Worm (Caenorhabditis elegans) whole organism, L2 larva: Measurements from ENCODE around the gene lin-66.

Experiments used
- C34F6.9 ChIP-seq: fragments of 150-350 bp; optimal IDR thresholded peaks from 2 replicates; lab custom pipeline; 2014; ENCODE audit warnings: missing biosample characterization, missing genetic modification characterization
- Y55F3AM.14 ChIP-seq: fragments of 200-800 bp; sonication (Bioruptor generic); optimal IDR thresholded peaks from 2 replicates; lab custom pipeline; 2018; ENCODE audit warnings: mild to moderate bottlenecking, missing genetic modification characterization, missing compliant biosample characterization
- alr-1 ChIP-seq: fragments of 150-350 bp; optimal IDR thresholded peaks from 2 replicates; lab custom pipeline; 2014; ENCODE audit warnings: missing biosample characterization, missing genetic modification characterization
- aly-2 ChIP-seq: fragments of 150-350 bp; optimal IDR thresholded peaks from 2 replicates; lab custom pipeline; 2014; ENCODE audit warnings: missing biosample characterization, missing genetic modification characterization
- ama-1 ChIP-seq: fragments of 150-350 bp; optimal IDR thresholded peaks from 2 replicates; lab custom pipeline; 2018; ENCODE audit warnings: inconsistent platforms
- blmp-1 ChIP-seq: sonication (generic microtip); optimal IDR thresholded peaks from 2 replicates; lab custom pipeline; 2017; ENCODE audit warnings: missing genetic modification characterization, mild to moderate bottlenecking, missing compliant biosample characterization, antibody characterized with exemption, moderate library complexity; ENCODE audit not compliant: insufficient read depth
- ceh-16 ChIP-seq: fragments of 150-350 bp; optimal IDR thresholded peaks from 2 replicates; lab custom pipeline; 2014; ENCODE audit warnings: missing biosample characterization, missing genetic modification characterization
- crh-2 ChIP-seq: sonication (generic microtip); optimal IDR thresholded peaks from 2 replicates; lab custom pipeline; 2017; ENCODE audit warnings: missing biosample characterization, missing genetic modification characterization
- dmd-4 ChIP-seq: sonication (generic microtip); optimal IDR thresholded peaks from 2 replicates; lab custom pipeline; 2017; ENCODE audit warnings: missing biosample characterization, missing genetic modification characterization
- egl-27 ChIP-seq: sonication (generic microtip); optimal IDR thresholded peaks from 3 replicates; lab custom pipeline; 2017; ENCODE audit warnings: missing biosample characterization, missing genetic modification reagents, missing genetic modification characterization
- elt-3 ChIP-seq: sonication (generic microtip); optimal IDR thresholded peaks from 2 replicates; lab custom pipeline; 2017; ENCODE audit warnings: missing biosample characterization, missing genetic modification characterization
- fos-1 ChIP-seq: fragments of 150-350 bp; optimal IDR thresholded peaks from 2 replicates; lab custom pipeline; 2014; ENCODE audit warnings: missing biosample characterization, missing genetic modification characterization
- gmeb-1 ChIP-seq: fragments of 150-350 bp; optimal IDR thresholded peaks from 2 replicates; lab custom pipeline; 2014; ENCODE audit warnings: missing biosample characterization, missing genetic modification characterization
- lin-11 ChIP-seq: fragments of 150-350 bp; sonication (generic microtip); optimal IDR thresholded peaks from 2 replicates; lab custom pipeline; 2014; ENCODE audit warnings: missing biosample characterization, missing genetic modification characterization, inconsistent platforms, mixed read lengths
- lin-13 ChIP-seq: fragments of 150-350 bp; optimal IDR thresholded peaks from 2 replicates; lab custom pipeline; 2014; ENCODE audit warnings: missing biosample characterization, missing genetic modification reagents, missing genetic modification characterization
- lin-39 ChIP-seq: fragments of 150-350 bp; optimal IDR thresholded peaks from 2 replicates; lab custom pipeline; 2014; ENCODE audit warnings: missing biosample characterization, missing genetic modification reagents, missing genetic modification characterization
- lsy-2 ChIP-seq, 2 experiments: fragments of 150-350 bp in 1 of 2; sonication (generic microtip) in 1 of 2; optimal IDR thresholded peaks; 2 replicates each; lab custom pipeline; 2014 to 2017; ENCODE audit warnings: missing biosample characterization in 2 of 2, missing genetic modification characterization in 2 of 2
- mbf-1 ChIP-seq: sonication (generic microtip); optimal IDR thresholded peaks from 2 replicates; lab custom pipeline; 2017; ENCODE audit warnings: missing biosample characterization, missing genetic modification characterization
- mdl-1 ChIP-seq, 2 experiments: fragments of 150-350 bp in 1 of 2; sonication (generic microtip) in 1 of 2; optimal IDR thresholded peaks; 2 replicates each; lab custom pipeline; 2017; ENCODE audit warnings: missing biosample characterization in 2 of 2, missing genetic modification characterization in 2 of 2
- nhr-10 ChIP-seq: sonication (generic microtip); optimal IDR thresholded peaks from 2 replicates; lab custom pipeline; 2017; ENCODE audit warnings: missing biosample characterization, missing genetic modification characterization
- nhr-12 ChIP-seq: fragments of 150-350 bp; optimal IDR thresholded peaks from 2 replicates; lab custom pipeline; 2014; ENCODE audit warnings: missing biosample characterization, missing genetic modification characterization
- nhr-129 ChIP-seq: fragments of 150-350 bp; optimal IDR thresholded peaks from 2 replicates; lab custom pipeline; 2014; ENCODE audit warnings: missing biosample characterization, missing genetic modification characterization
- nhr-21 ChIP-seq: fragments of 150-350 bp; optimal IDR thresholded peaks from 2 replicates; lab custom pipeline; 2014; ENCODE audit warnings: missing biosample characterization, missing genetic modification characterization
- nhr-237 ChIP-seq: fragments of 150-350 bp; optimal IDR thresholded peaks from 2 replicates; lab custom pipeline; 2014; ENCODE audit warnings: missing biosample characterization, missing genetic modification characterization
- nhr-25 ChIP-seq: fragments of 150-350 bp; sonication (generic microtip); optimal IDR thresholded peaks from 3 replicates; lab custom pipeline; 2014; ENCODE audit warnings: missing biosample characterization, missing genetic modification characterization
- nhr-6 ChIP-seq: fragments of 150-350 bp; optimal IDR thresholded peaks from 2 replicates; lab custom pipeline; 2014; ENCODE audit warnings: missing biosample characterization, missing genetic modification characterization
- skn-1 ChIP-seq: sonication (generic microtip); optimal IDR thresholded peaks from 2 replicates; lab custom pipeline; 2017; ENCODE audit warnings: missing biosample characterization, missing genetic modification characterization
- sma-3 ChIP-seq: sonication (generic microtip); optimal IDR thresholded peaks from 2 replicates; lab custom pipeline; 2016; ENCODE audit warnings: missing genetic modification reagents, missing genetic modification characterization, missing compliant biosample characterization
- sma-9 ChIP-seq, 2 experiments: fragments of 150-350 bp in 1 of 2; sonication (generic microtip) in 1 of 2; optimal IDR thresholded peaks; 2 replicates each; lab custom pipeline; 2014 to 2016; ENCODE audit warnings: missing genetic modification characterization in 2 of 2, mild to moderate bottlenecking in 1 of 2, missing biosample characterization in 1 of 2, missing compliant biosample characterization in 1 of 2, missing genetic modification reagents in 1 of 2, moderate library complexity in 1 of 2
- snpc-4 ChIP-seq: fragments of 150-350 bp; optimal IDR thresholded peaks from 2 replicates; lab custom pipeline; 2014; ENCODE audit warnings: missing biosample characterization, missing genetic modification characterization
- unc-39 ChIP-seq: fragments of 150-350 bp; optimal IDR thresholded peaks from 2 replicates; lab custom pipeline; 2014; ENCODE audit warnings: missing biosample characterization, missing genetic modification characterization
- unc-55 ChIP-seq: fragments of 150-350 bp; sonication (generic microtip); optimal IDR thresholded peaks from 3 replicates; lab custom pipeline; 2014; ENCODE audit warnings: missing biosample characterization, missing genetic modification reagents, missing genetic modification characterization
- unc-62 ChIP-seq: fragments of 150-350 bp; optimal IDR thresholded peaks from 2 replicates; lab custom pipeline; 2014; ENCODE audit warnings: missing biosample characterization, missing genetic modification reagents, missing genetic modification characterization
- zag-1 ChIP-seq: fragments of 150-350 bp; optimal IDR thresholded peaks from 2 replicates; lab custom pipeline; 2014; ENCODE audit warnings: missing biosample characterization, missing genetic modification characterization
- ztf-1 ChIP-seq: fragments of 200-800 bp; sonication (Bioruptor generic); conservative IDR thresholded peaks from 2 replicates; pipeline ENCODE4 v1.3.6; 2022; ENCODE audit warnings: missing genetic modification characterization, missing compliant biosample characterization
- ztf-11 ChIP-seq: sonication (generic microtip); optimal IDR thresholded peaks from 2 replicates; lab custom pipeline; 2017; ENCODE audit warnings: missing biosample characterization, missing genetic modification characterization
- ztf-4 ChIP-seq: fragments of 150-350 bp; optimal IDR thresholded peaks from 2 replicates; lab custom pipeline; 2014; ENCODE audit warnings: missing biosample characterization, missing genetic modification characterization

The lin-66 gene

DNA sequence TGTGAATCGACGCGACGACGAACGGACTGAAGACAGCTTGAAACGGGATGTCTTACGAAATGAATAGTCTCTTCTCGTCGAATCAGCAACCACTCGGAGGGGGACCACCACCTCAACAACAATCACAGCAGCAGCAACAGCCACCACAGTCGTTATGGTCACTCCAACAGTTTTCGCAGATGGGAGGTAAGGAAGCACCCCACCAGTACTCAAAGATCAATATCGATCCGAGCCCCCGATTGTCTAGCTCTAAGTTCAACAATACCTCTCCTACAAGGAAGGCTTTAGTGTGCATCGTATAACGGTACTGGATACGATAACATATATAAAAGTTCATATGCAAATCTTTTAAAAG is 262 bp downstream of the lin-66 start:
- no peak for TF ChIP-seq Y55F3AM.14 (GFP tag; lab: Kevin White, UChicago)
- no peak for TF ChIP-seq nhr-10 (tag; lab: Kevin White, UChicago)
- TF ChIP-seq nhr-12 (tag; lab: Kevin White, UChicago), result no peak
- 0 out of 2 replicates have a peak, but pooled peaks have one; percentile 36 for TF ChIP-seq ztf-1 (GFP tag; lab: Robert Waterston, UW)
- TF ChIP-seq, all 48 proteins: peak for 1

DNA sequence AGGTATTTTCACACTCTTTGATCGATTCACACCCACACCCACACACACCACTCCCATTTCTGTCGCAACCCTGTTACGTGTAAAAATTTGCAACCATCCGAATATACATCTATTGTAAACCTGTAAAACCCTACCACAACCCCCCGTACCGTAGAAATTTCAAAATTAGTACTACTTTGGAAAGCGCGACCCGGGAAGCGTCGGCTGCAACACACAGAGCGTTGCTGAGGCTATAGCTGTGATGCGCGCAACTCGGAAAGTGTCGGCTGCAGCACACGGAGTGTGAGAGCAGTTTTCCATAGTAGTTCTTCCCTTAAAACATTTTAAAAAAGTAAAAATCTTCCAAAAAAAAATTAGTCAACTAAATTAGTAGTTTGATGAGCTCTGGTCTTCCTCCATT is 5.2 kb downstream of the lin-66 start:
- TF ChIP-seq nhr-237 (no peak), blmp-1 (no peak), lin-13 (GFP tag; lab: Kevin White, UChicago) (peak; percentile 36), snpc-4 (tag; lab: Kevin White, UChicago) (peak; percentile 96), lsy-2 (tag; optimal IDR thresholded peaks at IDR 0.05; lab: Kevin White, UChicago) (peak in 1 of 2 experiments; percentile 11), Y55F3AM.14 (GFP tag; lab: Kevin White, UChicago) (no peak), nhr-25 (tag; lab: Kevin White, UChicago) (no peak), nhr-129 (tag; lab: Kevin White, UChicago) (peak; percentile 37), egl-27 (tag; lab: Kevin White, UChicago) (no peak), ceh-16 (no peak), ama-1 (lab: Kevin White, UChicago) (no peak), mdl-1 (tag; optimal IDR thresholded peaks at IDR 0.05; lab: Kevin White, UChicago) (no peak), aly-2 (tag; lab: Kevin White, UChicago) (no peak), lin-11 (tag; lab: Kevin White, UChicago) (no peak)

DNA sequence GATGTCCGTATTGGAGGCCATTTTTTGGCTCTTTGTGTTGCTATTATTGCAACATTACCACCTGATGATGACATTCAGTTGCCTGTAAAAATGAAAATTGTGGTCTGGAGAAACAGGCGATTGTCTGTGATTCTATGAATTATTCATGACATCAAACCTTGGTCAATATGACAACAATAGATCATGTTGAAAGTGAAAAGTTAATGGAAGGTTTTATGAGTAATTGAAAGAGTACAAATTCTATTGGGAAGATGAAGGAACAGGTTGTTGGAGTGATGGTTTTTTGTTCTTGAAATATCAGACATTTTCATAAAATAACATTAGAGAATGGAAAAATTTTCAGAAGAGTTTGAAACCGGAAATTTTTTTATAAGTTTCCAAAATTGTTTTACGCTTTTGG is 14.9 kb downstream of the lin-66 start, which contains the start of gene Y37A1A.3:
TSS of gene Y37A1A.3 (minus strand) at position 101 of the 400 bp plus-strand sequence.
- TF ChIP-seq fos-1 (no peak), lin-13 (GFP tag; lab: Kevin White, UChicago) (no peak), ztf-1 (GFP tag; lab: Robert Waterston, UW) (no peak), zag-1 (tag; lab: Kevin White, UChicago) (no peak), skn-1 (no peak), ztf-11 (tag; lab: Kevin White, UChicago) (no peak), mbf-1 (no peak), blmp-1 (peak; percentile 4), nhr-25 (tag; lab: Kevin White, UChicago) (peak; percentile 22), ceh-16 (no peak), lin-39 (tag; lab: Kevin White, UChicago) (no peak)
- TF ChIP-seq, all 48 proteins: peak for 2

DNA sequence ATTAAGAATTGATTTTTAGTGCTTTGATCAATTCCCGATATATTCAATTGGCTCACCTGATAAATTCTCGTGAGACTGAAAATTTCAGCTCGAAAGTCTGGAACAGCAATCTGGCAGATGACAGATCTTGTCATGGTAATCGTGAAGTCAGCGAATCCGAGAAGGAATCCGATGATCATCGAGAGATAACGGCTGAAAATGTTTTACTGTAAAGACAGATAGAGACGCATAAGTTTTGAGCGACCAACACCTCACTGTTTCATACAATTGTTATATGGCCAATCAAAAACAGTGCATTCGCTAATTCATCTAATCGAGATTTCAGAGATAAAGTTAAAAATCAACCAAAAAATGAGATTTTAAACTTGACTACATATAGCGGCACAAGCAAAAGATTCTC is 18.5 kb downstream of the lin-66 start:
- TF ChIP-seq unc-62 (GFP tag; lab: Kevin White, UChicago), result no peak
- TF ChIP-seq gmeb-1 (tag; lab: Kevin White, UChicago), result no peak
- no peak for TF ChIP-seq nhr-6 (tag; lab: Kevin White, UChicago)
- no peak for TF ChIP-seq unc-55 (GFP tag; lab: Kevin White, UChicago)
- TF ChIP-seq C34F6.9, result no peak
- TF ChIP-seq sma-3 (GFP tag; lab: Kevin White, UChicago), result no peak
- no peak for TF ChIP-seq ama-1 (lab: Kevin White, UChicago)
- TF ChIP-seq unc-39 (tag; lab: Kevin White, UChicago), result no peak
- no peak for TF ChIP-seq crh-2 (tag; lab: Kevin White, UChicago)
- TF ChIP-seq nhr-25 (tag; lab: Kevin White, UChicago), result no peak

DNA sequence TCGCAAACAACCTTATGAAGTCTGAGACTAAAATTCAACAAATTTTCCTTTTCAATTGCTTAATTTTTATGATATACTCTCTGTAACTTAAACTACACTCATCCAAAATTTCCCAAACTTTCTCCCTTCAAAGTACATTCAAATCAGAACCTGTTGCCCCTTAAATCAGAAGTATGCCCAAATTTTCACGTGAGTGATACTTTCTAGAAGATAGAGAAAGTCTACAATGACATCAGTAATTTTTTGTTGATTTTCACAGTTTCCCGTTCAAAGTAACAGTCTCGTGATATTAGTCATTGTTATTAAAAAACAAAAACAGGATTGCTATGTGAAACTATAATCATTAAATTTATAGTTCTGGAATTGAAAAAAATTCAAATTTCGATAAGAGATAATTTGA is 23.1 kb downstream of the lin-66 start:
- TF ChIP-seq ama-1 (lab: Kevin White, UChicago) (no peak), lin-13 (GFP tag; lab: Kevin White, UChicago) (no peak), nhr-129 (tag; lab: Kevin White, UChicago) (peak; percentile 60), lin-39 (tag; lab: Kevin White, UChicago) (no peak), crh-2 (tag; lab: Kevin White, UChicago) (peak; percentile 27), mbf-1 (no peak), ceh-16 (no peak), zag-1 (tag; lab: Kevin White, UChicago) (no peak), sma-9 (GFP tag; optimal IDR thresholded peaks at IDR 0.05; lab: Kevin White, UChicago) (peak; percentile 61), sma-9 (tag; optimal IDR thresholded peaks at IDR 0.05; lab: Kevin White, UChicago) (no peak), sma-3 (GFP tag; lab: Kevin White, UChicago) (peak; percentile 73), C34F6.9 (no peak), nhr-21 (tag; lab: Kevin White, UChicago) (peak; percentile 14), elt-3 (tag; lab: Kevin White, UChicago) (no peak), blmp-1 (peak; percentile 96), ztf-4 (peak; percentile 48), alr-1 (tag; lab: Kevin White, UChicago) (no peak), dmd-4 (tag; lab: Kevin White, UChicago) (no peak), lsy-2 (tag; optimal IDR thresholded peaks at IDR 0.05; lab: Kevin White, UChicago) (peak in 1 of 2 experiments; percentile 2), nhr-25 (tag; lab: Kevin White, UChicago) (peak; percentile 78)
